Fruit fly (Drosophila melanogaster) whole organism, embryonic: ENCODE measurements around the gene ND-SGDH.

Experiments
- Asciz ChIP-seq: fragments of 200-800 bp; sonication (Bioruptor generic); optimal IDR thresholded peaks from 2 replicates; lab custom pipeline; 2017; ENCODE audit warnings: missing biosample characterization, mild to moderate bottlenecking, missing genetic modification characterization, missing genetic modification reagents
- CG11093 ChIP-seq: fragments of 200-800 bp; sonication (Bioruptor generic); IDR thresholded peaks from 3 replicates; pipeline ENCODE4 v1.3.6; 2022; ENCODE audit warnings: missing biosample characterization, missing genetic modification characterization
- CG11723 ChIP-seq: fragments of 200-800 bp; sonication (Bioruptor generic); optimal IDR thresholded peaks from 2 replicates; lab custom pipeline; 2017; ENCODE audit warnings: missing biosample characterization, mild to moderate bottlenecking, missing genetic modification characterization
- CG12155 ChIP-seq: fragments of 200-800 bp; sonication (Bioruptor generic); optimal IDR thresholded peaks from 3 replicates; lab custom pipeline; 2016; ENCODE audit warnings: missing biosample characterization, missing genetic modification characterization
- CG12659 ChIP-seq: fragments of 200-800 bp; sonication (Bioruptor generic); optimal IDR thresholded peaks from 3 replicates; lab custom pipeline; 2017; ENCODE audit warnings: mild to moderate bottlenecking, missing biosample characterization, missing genetic modification reagents, missing genetic modification characterization
- CG12744 ChIP-seq: fragments of 200-800 bp; sonication (Bioruptor generic); optimal IDR thresholded peaks from 2 replicates; lab custom pipeline; 2016; ENCODE audit warnings: missing biosample characterization, missing genetic modification characterization
- CG13775 ChIP-seq: fragments of 200-800 bp; sonication (Bioruptor generic); optimal IDR thresholded peaks from 3 replicates; lab custom pipeline; 2017; ENCODE audit warnings: missing biosample characterization, mild to moderate bottlenecking, missing genetic modification characterization
- CG15269 ChIP-seq: fragments of 200-800 bp; sonication (Bioruptor generic); optimal IDR thresholded peaks from 2 replicates; lab custom pipeline; 2018; ENCODE audit warnings: missing biosample characterization, mild to moderate bottlenecking, missing genetic modification characterization, moderate library complexity
- CG17328 ChIP-seq: fragments of 200-800 bp; sonication (Bioruptor generic); IDR thresholded peaks from 2 replicates; pipeline ENCODE4 v1.3.6; 2022; ENCODE audit warnings: missing biosample characterization, missing genetic modification characterization
- CG17359 ChIP-seq: fragments of 200-800 bp; sonication (Bioruptor generic); optimal IDR thresholded peaks from 3 replicates; lab custom pipeline; 2018; ENCODE audit warnings: missing biosample characterization, mild to moderate bottlenecking, missing genetic modification characterization, moderate library complexity
- CG17361 ChIP-seq: fragments of 200-800 bp; sonication (Bioruptor generic); IDR thresholded peaks from 3 replicates; pipeline ENCODE4 v1.3.6; 2022; ENCODE audit warnings: missing biosample characterization, missing genetic modification characterization
- CG17829 ChIP-seq: fragments of 200-800 bp; optimal IDR thresholded peaks from 2 replicates; lab custom pipeline; 2019; ENCODE audit warnings: missing biosample characterization, mild to moderate bottlenecking, missing genetic modification characterization, moderate library complexity
- CG18011 ChIP-seq: fragments of 200-800 bp; sonication (Bioruptor generic); optimal IDR thresholded peaks from 2 replicates; lab custom pipeline; 2017; ENCODE audit warnings: missing biosample characterization, missing genetic modification characterization, mild to moderate bottlenecking, moderate library complexity, missing genotype
- CG18619 ChIP-seq: fragments of 200-800 bp; sonication (Bioruptor generic); optimal IDR thresholded peaks from 3 replicates; lab custom pipeline; 2017; ENCODE audit warnings: missing biosample characterization, mild to moderate bottlenecking, missing genetic modification characterization
- CG2120 ChIP-seq: fragments of 200-800 bp; sonication (Bioruptor generic); optimal IDR thresholded peaks from 3 replicates; lab custom pipeline; 2016; ENCODE audit warnings: missing biosample characterization, missing genetic modification characterization
- CG2202 ChIP-seq: fragments of 200-800 bp; sonication (Bioruptor generic); optimal IDR thresholded peaks from 2 replicates; lab custom pipeline; 2018; ENCODE audit warnings: missing biosample characterization, mild to moderate bottlenecking, missing genetic modification characterization
- CG32532 ChIP-seq: fragments of 200-800 bp; sonication (Bioruptor generic); IDR thresholded peaks from 2 replicates; pipeline ENCODE4 v1.3.6; 2022; ENCODE audit warnings: missing biosample characterization, missing genetic modification characterization
- CG34376 ChIP-seq: fragments of 200-800 bp; sonication (Bioruptor generic); optimal IDR thresholded peaks from 2 replicates; lab custom pipeline; 2018; ENCODE audit warnings: missing biosample characterization, mild to moderate bottlenecking, missing genetic modification characterization
- CG5245 ChIP-seq: fragments of 200-800 bp; sonication (Bioruptor generic); optimal IDR thresholded peaks from 3 replicates; lab custom pipeline; 2016; ENCODE audit warnings: missing biosample characterization, missing genetic modification characterization
- CG6791 ChIP-seq: fragments of 200-800 bp; sonication (Bioruptor generic); IDR thresholded peaks from 3 replicates; pipeline ENCODE4 v1.3.6; 2022; ENCODE audit warnings: missing biosample characterization, missing genetic modification characterization; ENCODE audit not compliant: partially characterized antibody
- CG7963 ChIP-seq: fragments of 200-800 bp; sonication (Bioruptor generic); IDR thresholded peaks from 3 replicates; pipeline ENCODE4 v1.3.6; 2022; ENCODE audit warnings: missing biosample characterization, missing genetic modification characterization; ENCODE audit not compliant: partially characterized antibody
- CG8089 ChIP-seq: fragments of 200-800 bp; sonication (Bioruptor generic); optimal IDR thresholded peaks from 3 replicates; lab custom pipeline; 2016; ENCODE audit warnings: missing biosample characterization, missing genetic modification characterization
- CG8359 ChIP-seq: fragments of 200-800 bp; sonication (Bioruptor generic); optimal IDR thresholded peaks from 2 replicates; lab custom pipeline; 2017; ENCODE audit warnings: missing biosample characterization, mild to moderate bottlenecking, missing genetic modification characterization, borderline replicate concordance
- CG9876 ChIP-seq: fragments of 200-800 bp; sonication (Bioruptor generic); optimal IDR thresholded peaks from 2 replicates; lab custom pipeline; 2016; ENCODE audit warnings: missing biosample characterization, missing genetic modification characterization
- Dip2 ChIP-seq: fragments of 200-800 bp; sonication (Bioruptor generic); IDR thresholded peaks from 2 replicates; pipeline ENCODE4 v1.3.6; 2022; ENCODE audit warnings: missing biosample characterization, missing genetic modification characterization
- Dip3 ChIP-seq: fragments of 200-800 bp; sonication (Bioruptor generic); optimal IDR thresholded peaks from 3 replicates; lab custom pipeline; 2016; ENCODE audit warnings: missing biosample characterization, missing genetic modification characterization
- HmgZ ChIP-seq: fragments of 200-800 bp; sonication (Bioruptor generic); optimal IDR thresholded peaks from 2 replicates; lab custom pipeline; 2018; ENCODE audit warnings: missing biosample characterization, mild to moderate bottlenecking, missing genetic modification characterization
- Hmr ChIP-seq: fragments of 200-800 bp; sonication (Bioruptor generic); optimal IDR thresholded peaks from 3 replicates; lab custom pipeline; 2017; ENCODE audit warnings: mild to moderate bottlenecking, missing biosample characterization, missing genetic modification reagents, missing genetic modification characterization
- Hr3 ChIP-seq: fragments of 200-800 bp; sonication (Bioruptor generic); optimal IDR thresholded peaks from 3 replicates; lab custom pipeline; 2016; ENCODE audit warnings: missing biosample characterization, missing genetic modification characterization
- Hr51 ChIP-seq, 2 experiments: fragments of 200-800 bp; sonication (Bioruptor generic); optimal IDR thresholded peaks; 2 replicates in 1 of 2; 3 replicates in 1 of 2; lab custom pipeline; 2016 to 2018; ENCODE audit warnings: missing biosample characterization in 2 of 2, missing genetic modification characterization in 2 of 2, mild to moderate bottlenecking in 1 of 2, moderate library complexity in 1 of 2
- Mes4 ChIP-seq: fragments of 200-800 bp; sonication (Bioruptor generic); optimal IDR thresholded peaks from 2 replicates; lab custom pipeline; 2016; ENCODE audit warnings: missing biosample characterization, missing genetic modification characterization
- Pdp1 ChIP-seq, 2 experiments: fragments of 200-800 bp; sonication (Bioruptor generic); optimal IDR thresholded peaks; 3 replicates each; lab custom pipeline; 2016; ENCODE audit warnings: missing biosample characterization in 2 of 2, missing genetic modification characterization in 2 of 2, mild to moderate bottlenecking in 1 of 2, moderate library complexity in 1 of 2
- Ptx1 ChIP-seq: fragments of 200-800 bp; sonication (Bioruptor generic); IDR thresholded peaks from 2 replicates; pipeline ENCODE4 v1.3.6; 2022; ENCODE audit warnings: missing biosample characterization, missing genetic modification characterization
- Xrp1 ChIP-seq: fragments of 200-800 bp; sonication (Bioruptor generic); IDR thresholded peaks from 2 replicates; pipeline ENCODE4 v1.3.6; 2022; ENCODE audit warnings: missing biosample characterization, missing genetic modification characterization
- bsh ChIP-seq, 2 experiments: fragments of 200-800 bp; sonication (Bioruptor generic); optimal IDR thresholded peaks; 2 replicates each; lab custom pipeline; 2017 to 2018; ENCODE audit warnings: mild to moderate bottlenecking in 2 of 2, missing biosample characterization in 2 of 2, missing genetic modification characterization in 2 of 2, moderate library complexity in 1 of 2
- ci ChIP-seq: fragments of 200-800 bp; sonication (Bioruptor generic); IDR thresholded peaks from 3 replicates; pipeline ENCODE4 v1.3.6; 2022; ENCODE audit warnings: missing biosample characterization, missing genetic modification characterization
- disco-r ChIP-seq: fragments of 200-800 bp; sonication (Bioruptor generic); optimal IDR thresholded peaks from 2 replicates; lab custom pipeline; 2016; ENCODE audit warnings: missing biosample characterization, missing genetic modification characterization
- dmrt99B ChIP-seq: fragments of 200-800 bp; sonication (Bioruptor generic); optimal IDR thresholded peaks from 2 replicates; lab custom pipeline; 2018; ENCODE audit warnings: missing biosample characterization, mild to moderate bottlenecking, missing genetic modification characterization, moderate library complexity
- fd102C ChIP-seq: fragments of 200-800 bp; sonication (Bioruptor generic); optimal IDR thresholded peaks from 2 replicates; lab custom pipeline; 2018; ENCODE audit warnings: missing biosample characterization, mild to moderate bottlenecking, missing genetic modification characterization, moderate library complexity
- ind ChIP-seq: fragments of 200-800 bp; sonication (Bioruptor generic); optimal IDR thresholded peaks from 3 replicates; lab custom pipeline; 2016; ENCODE audit warnings: missing biosample characterization, missing genetic modification characterization
- jumu ChIP-seq: fragments of 200-800 bp; sonication (Bioruptor generic); optimal IDR thresholded peaks from 3 replicates; lab custom pipeline; 2016; ENCODE audit warnings: missing biosample characterization, missing genetic modification characterization
- kah ChIP-seq: fragments of 200-800 bp; sonication (Bioruptor generic); optimal IDR thresholded peaks from 2 replicates; lab custom pipeline; 2018; ENCODE audit warnings: missing biosample characterization, mild to moderate bottlenecking, missing genetic modification characterization
- lbe ChIP-seq: fragments of 200-800 bp; sonication (Bioruptor generic); optimal IDR thresholded peaks from 2 replicates; lab custom pipeline; 2016; ENCODE audit warnings: missing biosample characterization, mild to moderate bottlenecking, missing genetic modification characterization
- nerfin-1 ChIP-seq: fragments of 200-800 bp; sonication (Bioruptor generic); optimal IDR thresholded peaks from 3 replicates; lab custom pipeline; 2019; ENCODE audit warnings: missing biosample characterization, mild to moderate bottlenecking, missing genetic modification characterization, moderate library complexity
- salm ChIP-seq: fragments of 200-800 bp; sonication (Bioruptor generic); optimal IDR thresholded peaks from 2 replicates; lab custom pipeline; 2018; ENCODE audit warnings: missing biosample characterization, mild to moderate bottlenecking, missing genetic modification characterization
- sim ChIP-seq: fragments of 200-800 bp; sonication (Bioruptor generic); IDR thresholded peaks from 2 replicates; pipeline ENCODE4 v1.3.6; 2022; ENCODE audit warnings: missing biosample characterization, missing genetic modification characterization
- sima ChIP-seq: fragments of 200-800 bp; sonication (Bioruptor generic); optimal IDR thresholded peaks from 2 replicates; lab custom pipeline; 2016; ENCODE audit warnings: missing biosample characterization, missing genetic modification characterization
- tup ChIP-seq: fragments of 200-800 bp; sonication (Bioruptor generic); optimal IDR thresholded peaks from 2 replicates; lab custom pipeline; 2016; ENCODE audit warnings: missing biosample characterization, mild to moderate bottlenecking, missing genetic modification characterization, moderate library complexity
- vvl ChIP-seq: fragments of 200-800 bp; sonication (Bioruptor generic); IDR thresholded peaks from 2 replicates; pipeline ENCODE4 v1.3.6; 2022; ENCODE audit warnings: missing biosample characterization, missing genetic modification characterization

Gene ND-SGDH

dm6 chr3L:12139232-12139698 lies 881 bp upstream of the ND-SGDH start (continued):
- TF ChIP-seq CG32532 (GFP tag; lab: Robert Waterston, UW): peak; percentile 57; the same call in 1 of the 2 replicates
- TF ChIP-seq Dip2 (GFP tag; lab: Robert Waterston, UW): no peak
- TF ChIP-seq CG13775 (GFP tag; lab: Kevin White, UChicago): peak; percentile 34
- peak; percentile 31 for TF ChIP-seq jumu (GFP tag; lab: Kevin White, UChicago)
- peak; percentile 11 for TF ChIP-seq CG34376 (GFP tag; lab: Kevin White, UChicago)
- TF ChIP-seq CG9876: no peak
- TF ChIP-seq CG18011 (GFP tag; lab: Kevin White, UChicago): no peak
- peak; percentile 42 for TF ChIP-seq HmgZ
- TF ChIP-seq CG7963 (GFP tag; lab: Robert Waterston, UW): no peak
- TF ChIP-seq ci (GFP tag; lab: Robert Waterston, UW): 0 out of 3 replicates have a peak, but pooled peaks have one; percentile 42
- TF ChIP-seq CG17359 (tag; lab: Kevin White, UChicago): peak; percentile 45
- TF ChIP-seq CG18619 (GFP tag; lab: Kevin White, UChicago): peak; percentile 46
- 0 out of 3 replicates have a peak, but pooled peaks have one; percentile 24 for TF ChIP-seq CG6791
- no peak for TF ChIP-seq sima
- TF ChIP-seq sim (GFP tag; lab: Robert Waterston, UW): no peak
- TF ChIP-seq CG12659: peak; percentile 38
- peak; percentile 41; the same call in 1 of the 2 replicates for TF ChIP-seq vvl
- TF ChIP-seq CG17361: peak; percentile 55; the same call in 2 of the 3 replicates
- peak; percentile 29 for TF ChIP-seq Dip3 (GFP tag; lab: Kevin White, UChicago)
- TF ChIP-seq CG17328: 0 out of 2 replicates have a peak, but pooled peaks have one; percentile 26
- no peak; the same call in 1 of the 2 replicates for TF ChIP-seq Xrp1 (GFP tag; lab: Robert Waterston, UW)
- TF ChIP-seq Hmr (GFP tag; lab: Kevin White, UChicago): peak; percentile 61
- no peak for TF ChIP-seq CG5245 (GFP tag; lab: Kevin White, UChicago)
- TF ChIP-seq CG11723 (GFP tag; lab: Kevin White, UChicago): peak; percentile 20
- no peak for TF ChIP-seq CG8359 (GFP tag; lab: Kevin White, UChicago)
- TF ChIP-seq fd102C (GFP tag; lab: Kevin White, UChicago): no peak
- peak; percentile 19 for TF ChIP-seq Asciz
- peak; percentile 20 for TF ChIP-seq salm (tag; lab: Kevin White, UChicago)
- TF ChIP-seq lbe (GFP tag; lab: Kevin White, UChicago): peak; percentile 10
- TF ChIP-seq Mes4 (GFP tag; lab: Kevin White, UChicago): peak; percentile 19
- TF ChIP-seq ind: peak; percentile 60
- TF ChIP-seq Hr3 (GFP tag; lab: Kevin White, UChicago): peak; percentile 16
- 0 out of 3 replicates have a peak, but pooled peaks have one; percentile 22 for TF ChIP-seq CG11093
- TF ChIP-seq CG12744 (GFP tag; lab: Kevin White, UChicago): no peak
- TF ChIP-seq kah (GFP tag; lab: Kevin White, UChicago): no peak
- TF ChIP-seq bsh (GFP tag; optimal IDR thresholded peaks at IDR 0.05; lab: Kevin White, UChicago): peak in 1 of 2 experiments; percentile 36
- peak; percentile 8 for TF ChIP-seq CG8089 (GFP tag; lab: Kevin White, UChicago)
- TF ChIP-seq tup (GFP tag; lab: Kevin White, UChicago): no peak
- TF ChIP-seq disco-r (GFP tag; lab: Kevin White, UChicago): no peak
- TF ChIP-seq Pdp1 (GFP tag; optimal IDR thresholded peaks at IDR 0.05; lab: Kevin White, UChicago): peak; percentile 38 to 40
- peak; percentile 66 for TF ChIP-seq CG15269 (tag; lab: Kevin White, UChicago)
- TF ChIP-seq CG17829 (tag; lab: Kevin White, UChicago): peak; percentile 28
- peak; percentile 7 for TF ChIP-seq CG12155 (GFP tag; lab: Kevin White, UChicago)
- TF ChIP-seq CG2202 (tag; lab: Kevin White, UChicago): peak; percentile 3
- peak; percentile 62 for TF ChIP-seq dmrt99B (tag; lab: Kevin White, UChicago)
- TF ChIP-seq nerfin-1: peak; percentile 38
- peak; percentile 71 for TF ChIP-seq CG2120 (GFP tag; lab: Kevin White, UChicago)
- peak in 1 of 2 experiments; percentile 60 for TF ChIP-seq Hr51 (GFP tag; optimal IDR thresholded peaks at IDR 0.05; lab: Kevin White, UChicago)
- peak; percentile 62 for TF ChIP-seq Ptx1 (GFP tag; lab: Robert Waterston, UW)
